Fruit fly (Drosophila melanogaster) whole organism, embryonic: ENCODE data around the gene CG33772.

ENCODE experiments used
- Awh ChIP-seq: fragments of 200-800 bp; sonication (Bioruptor generic); IDR thresholded peaks from 2 replicates; pipeline ENCODE4, ENCODE4 v1.3.6; 2022; ENCODE audit warnings: missing biosample characterization, missing genetic modification characterization
- BEAF-32 ChIP-seq: fragments of 200-800 bp; sonication (Bioruptor generic); optimal IDR thresholded peaks from 3 replicates; lab custom pipeline; 2017; ENCODE audit warnings: missing biosample characterization, missing genetic modification characterization, mild to moderate bottlenecking, moderate library complexity, missing genetic modification reagents
- Bgb ChIP-seq: fragments of 200-800 bp; sonication (Bioruptor generic); IDR thresholded peaks from 2 replicates; pipeline ENCODE4 v1.3.6; 2022; ENCODE audit warnings: missing biosample characterization, missing genetic modification characterization; ENCODE audit not compliant: partially characterized antibody
- Bteb2 ChIP-seq: fragments of 200-800 bp; sonication (Bioruptor generic); optimal IDR thresholded peaks from 2 replicates; lab custom pipeline; 2016; ENCODE audit warnings: missing biosample characterization, missing genetic modification characterization
- CG1024 ChIP-seq: fragments of 200-800 bp; sonication (Bioruptor generic); IDR thresholded peaks from 2 replicates; pipeline ENCODE4 v1.3.6; 2022; ENCODE audit warnings: missing biosample characterization, missing genetic modification characterization
- CG12104 ChIP-seq: fragments of 200-800 bp; sonication (Bioruptor generic); optimal IDR thresholded peaks from 3 replicates; lab custom pipeline; 2016; ENCODE audit warnings: missing biosample characterization, missing genetic modification characterization
- CG16863 ChIP-seq: fragments of 200-800 bp; sonication (Bioruptor generic); optimal IDR thresholded peaks from 3 replicates; lab custom pipeline; 2016; ENCODE audit warnings: missing biosample characterization, missing genetic modification characterization
- CG17328 ChIP-seq: fragments of 200-800 bp; sonication (Bioruptor generic); IDR thresholded peaks from 2 replicates; pipeline ENCODE4 v1.3.6; 2022; ENCODE audit warnings: missing biosample characterization, missing genetic modification characterization
- CG1832 ChIP-seq: fragments of 200-800 bp; sonication (Bioruptor generic); optimal IDR thresholded peaks from 2 replicates; lab custom pipeline; 2017; ENCODE audit warnings: missing biosample characterization, mild to moderate bottlenecking, missing genetic modification characterization, inconsistent platforms
- CG2129 ChIP-seq: fragments of 200-800 bp; sonication (Bioruptor generic); IDR thresholded peaks from 2 replicates; pipeline ENCODE4 v1.3.6; 2022; ENCODE audit warnings: missing biosample characterization, missing genetic modification characterization; ENCODE audit not compliant: partially characterized antibody
- CG32767 ChIP-seq: fragments of 200-800 bp; sonication (Bioruptor generic); IDR thresholded peaks from 2 replicates; pipeline ENCODE4 v1.3.6; 2022; ENCODE audit warnings: missing biosample characterization, missing genetic modification characterization
- CG34224 ChIP-seq: fragments of 200-800 bp; sonication (Bioruptor generic); IDR thresholded peaks from 3 replicates; pipeline ENCODE4 v1.3.6; 2022; ENCODE audit warnings: missing biosample characterization, missing genetic modification characterization; ENCODE audit not compliant: partially characterized antibody
- CG34376 ChIP-seq: fragments of 200-800 bp; sonication (Bioruptor generic); optimal IDR thresholded peaks from 2 replicates; lab custom pipeline; 2018; ENCODE audit warnings: missing biosample characterization, mild to moderate bottlenecking, missing genetic modification characterization
- CG6689 ChIP-seq: fragments of 200-800 bp; sonication (Bioruptor generic); IDR thresholded peaks from 2 replicates; pipeline ENCODE4 v1.3.6; 2022; ENCODE audit warnings: missing biosample characterization, missing genetic modification characterization
- CG6765 ChIP-seq: fragments of 200-800 bp; sonication (Bioruptor generic); optimal IDR thresholded peaks from 3 replicates; lab custom pipeline; 2017; ENCODE audit warnings: missing biosample characterization, mild to moderate bottlenecking, missing genetic modification characterization
- CG6813 ChIP-seq: fragments of 200-800 bp; sonication (Bioruptor generic); optimal IDR thresholded peaks from 2 replicates; lab custom pipeline; 2017; ENCODE audit warnings: missing biosample characterization, missing genetic modification characterization, mild to moderate bottlenecking, moderate library complexity, missing genetic modification reagents
- CG7839 ChIP-seq: fragments of 200-800 bp; sonication (Bioruptor generic); optimal IDR thresholded peaks from 3 replicates; lab custom pipeline; 2018; ENCODE audit warnings: missing biosample characterization, mild to moderate bottlenecking, missing genetic modification characterization, moderate library complexity
- CG8388 ChIP-seq: fragments of 200-800 bp; sonication (Bioruptor generic); optimal IDR thresholded peaks from 2 replicates; lab custom pipeline; 2019; ENCODE audit warnings: missing biosample characterization, mild to moderate bottlenecking, missing genetic modification characterization, moderate library complexity
- CTCF ChIP-seq: fragments of 200-800 bp; sonication (Bioruptor generic); optimal IDR thresholded peaks from 2 replicates; lab custom pipeline; 2017; ENCODE audit warnings: missing biosample characterization, mild to moderate bottlenecking, missing genetic modification characterization, moderate library complexity
- Dad ChIP-seq: fragments of 200-800 bp; sonication (Bioruptor generic); optimal IDR thresholded peaks from 3 replicates; lab custom pipeline; 2016; ENCODE audit warnings: missing biosample characterization, missing genetic modification characterization
- Dip3 ChIP-seq: fragments of 200-800 bp; sonication (Bioruptor generic); optimal IDR thresholded peaks from 3 replicates; lab custom pipeline; 2016; ENCODE audit warnings: missing biosample characterization, missing genetic modification characterization
- Dref ChIP-seq: fragments of 200-800 bp; sonication (Bioruptor generic); IDR thresholded peaks from 2 replicates; pipeline ENCODE4 v1.3.6; 2022; ENCODE audit warnings: missing biosample characterization, missing genetic modification characterization
- GATAe ChIP-seq: fragments of 200-800 bp; sonication (Bioruptor generic); conservative IDR thresholded peaks from 2 replicates; pipeline ENCODE4 v1.3.6; 2022; ENCODE audit warnings: missing biosample characterization, missing genetic modification characterization
- Hand ChIP-seq: fragments of 200-800 bp; sonication (Bioruptor generic); optimal IDR thresholded peaks from 2 replicates; lab custom pipeline; 2017; ENCODE audit warnings: mild to moderate bottlenecking, missing biosample characterization, missing genetic modification reagents, missing genetic modification characterization
- HmgZ ChIP-seq: fragments of 200-800 bp; sonication (Bioruptor generic); optimal IDR thresholded peaks from 2 replicates; lab custom pipeline; 2018; ENCODE audit warnings: missing biosample characterization, mild to moderate bottlenecking, missing genetic modification characterization
- Hmr ChIP-seq: fragments of 200-800 bp; sonication (Bioruptor generic); optimal IDR thresholded peaks from 3 replicates; lab custom pipeline; 2017; ENCODE audit warnings: mild to moderate bottlenecking, missing biosample characterization, missing genetic modification reagents, missing genetic modification characterization
- MTF-1 ChIP-seq: fragments of 200-800 bp; sonication (Bioruptor generic); optimal IDR thresholded peaks from 2 replicates; lab custom pipeline; 2018; ENCODE audit warnings: missing biosample characterization, mild to moderate bottlenecking, missing genetic modification characterization, borderline replicate concordance
- Med ChIP-seq: fragments of 200-800 bp; sonication (Bioruptor generic); peaks from one replicate; lab custom pipeline; 2016; ENCODE audit warnings: missing biosample characterization, missing genetic modification characterization, mild to moderate bottlenecking, inconsistent platforms, moderate library complexity
- Mes4 ChIP-seq: fragments of 200-800 bp; sonication (Bioruptor generic); optimal IDR thresholded peaks from 2 replicates; lab custom pipeline; 2016; ENCODE audit warnings: missing biosample characterization, missing genetic modification characterization
- Mrtf ChIP-seq: fragments of 200-800 bp; sonication (Bioruptor generic); IDR thresholded peaks from 3 replicates; pipeline ENCODE4 v1.3.6; 2022; ENCODE audit warnings: missing biosample characterization, missing genetic modification characterization
- NC2β ChIP-seq: fragments of 200-800 bp; sonication (Bioruptor generic); optimal IDR thresholded peaks from 2 replicates; lab custom pipeline; 2016; ENCODE audit warnings: missing biosample characterization, missing genetic modification characterization
- Sry-β ChIP-seq: fragments of 200-800 bp; sonication (Bioruptor generic); optimal IDR thresholded peaks from 2 replicates; lab custom pipeline; 2018; ENCODE audit warnings: missing biosample characterization, mild to moderate bottlenecking, missing genetic modification characterization, moderate library complexity
- Vsx1 ChIP-seq: fragments of 200-800 bp; sonication (Bioruptor generic); optimal IDR thresholded peaks from 2 replicates; lab custom pipeline; 2017; ENCODE audit warnings: missing biosample characterization, mild to moderate bottlenecking, missing genetic modification characterization, missing genetic modification reagents
- crc ChIP-seq: fragments of 200-800 bp; sonication (Bioruptor generic); optimal IDR thresholded peaks from 2 replicates; lab custom pipeline; 2016; ENCODE audit warnings: missing biosample characterization, missing genetic modification characterization
- croc ChIP-seq: fragments of 200-800 bp; sonication (Bioruptor generic); conservative IDR thresholded peaks from 3 replicates; pipeline ENCODE4 v1.3.6; 2022; ENCODE audit warnings: missing biosample characterization, missing genetic modification characterization
- dan ChIP-seq: fragments of 200-800 bp; sonication (Bioruptor generic); IDR thresholded peaks from 2 replicates; pipeline ENCODE4 v1.3.6; 2022; ENCODE audit warnings: missing biosample characterization, missing genetic modification characterization
- dmrt11E ChIP-seq: fragments of 200-800 bp; sonication (Bioruptor generic); optimal IDR thresholded peaks from 3 replicates; lab custom pipeline; 2018; ENCODE audit warnings: missing biosample characterization, mild to moderate bottlenecking, missing genetic modification characterization, moderate library complexity
- dpn ChIP-seq, 2 experiments: fragments of 200-800 bp; sonication (Bioruptor generic); optimal IDR thresholded peaks; 3 replicates each; lab custom pipeline; 2016; ENCODE audit warnings: missing biosample characterization in 2 of 2, missing genetic modification characterization in 2 of 2
- exex ChIP-seq: fragments of 200-800 bp; sonication (Bioruptor generic); optimal IDR thresholded peaks from 4 replicates; lab custom pipeline; 2018; ENCODE audit warnings: missing biosample characterization, mild to moderate bottlenecking, missing genetic modification characterization, moderate library complexity
- gcm ChIP-seq: fragments of 200-800 bp; sonication (Bioruptor generic); optimal IDR thresholded peaks from 2 replicates; lab custom pipeline; 2019; ENCODE audit warnings: missing biosample characterization, mild to moderate bottlenecking, missing genetic modification characterization, moderate library complexity
- gfzf ChIP-seq: fragments of 200-800 bp; sonication (Bioruptor generic); optimal IDR thresholded peaks from 2 replicates; lab custom pipeline; 2016; ENCODE audit warnings: missing biosample characterization, mild to moderate bottlenecking, missing genetic modification characterization, moderate library complexity
- grn ChIP-seq: fragments of 200-800 bp; sonication (Bioruptor generic); optimal IDR thresholded peaks from 3 replicates; lab custom pipeline; 2017; ENCODE audit warnings: missing biosample characterization, missing genetic modification characterization
- h ChIP-seq: fragments of >200 bp; optimal IDR thresholded peaks from 2 replicates; lab custom pipeline; 2017
- lola ChIP-seq, 3 experiments: fragments of >200 bp in 2 of 3; fragments of 200-800 bp in 1 of 3; sonication (Bioruptor generic) in 1 of 3; optimal IDR thresholded peaks; 2 replicates each; lab custom pipeline; 2017 to 2019; ENCODE audit warnings: missing biosample characterization in 3 of 3, missing genetic modification characterization in 3 of 3, mild to moderate bottlenecking in 1 of 3, moderate library complexity in 1 of 3
- psq ChIP-seq: fragments of 200-800 bp; sonication (Bioruptor generic); optimal IDR thresholded peaks from 2 replicates; lab custom pipeline; 2017; ENCODE audit warnings: missing biosample characterization, missing genetic modification characterization
- run ChIP-seq: fragments of 200-800 bp; sonication (Bioruptor generic); optimal IDR thresholded peaks from 3 replicates; lab custom pipeline; 2018; ENCODE audit warnings: missing biosample characterization, mild to moderate bottlenecking, missing genetic modification characterization
- schlank ChIP-seq: fragments of 200-800 bp; sonication (Bioruptor generic); optimal IDR thresholded peaks from 2 replicates; lab custom pipeline; 2018; ENCODE audit warnings: missing biosample characterization, mild to moderate bottlenecking, missing genetic modification characterization
- shn ChIP-seq: fragments of 200-800 bp; sonication (Bioruptor generic); optimal IDR thresholded peaks from 3 replicates; lab custom pipeline; 2016; ENCODE audit warnings: missing biosample characterization, missing genetic modification characterization
- tna ChIP-seq: fragments of 200-800 bp; sonication (Bioruptor generic); IDR thresholded peaks from 2 replicates; pipeline ENCODE4 v1.3.6; 2022; ENCODE audit warnings: missing biosample characterization, missing genetic modification characterization; ENCODE audit not compliant: partially characterized antibody
- vfl ChIP-seq: fragments of 200-800 bp; sonication (Bioruptor generic); optimal IDR thresholded peaks from 2 replicates; lab custom pipeline; 2016; ENCODE audit warnings: missing biosample characterization, missing genetic modification characterization
- zfh2 ChIP-seq: fragments of 200-800 bp; sonication (Bioruptor generic); optimal IDR thresholded peaks from 2 replicates; lab custom pipeline; 2016; ENCODE audit warnings: missing biosample characterization, missing genetic modification characterization

CG33772 gene

dm6 chr3L:22671699-22672276 is 19.5 kb upstream of the CG33772 start (continued):
- no peak for TF ChIP-seq zfh2 (GFP tag; lab: Kevin White, UChicago)
- TF ChIP-seq Vsx1 (GFP tag; lab: Kevin White, UChicago) = peak; percentile 4
- TF ChIP-seq Bteb2 = no peak
- TF ChIP-seq Awh (GFP tag; lab: Robert Waterston, UW) = no peak
- no peak for TF ChIP-seq Dip3 (GFP tag; lab: Kevin White, UChicago)
- TF ChIP-seq psq (GFP tag; lab: Kevin White, UChicago) = no peak
- TF ChIP-seq schlank (tag; lab: Kevin White, UChicago) = no peak
- TF ChIP-seq CG1832 (GFP tag; lab: Kevin White, UChicago) = no peak
- TF ChIP-seq croc = no peak
- no peak for TF ChIP-seq CG17328 (GFP tag; lab: Robert Waterston, UW)
- no peak for TF ChIP-seq vfl (GFP tag; lab: Kevin White, UChicago)
- peak; percentile 25; the same call in 1 of the 2 replicates for TF ChIP-seq GATAe
- no peak for TF ChIP-seq Hand (GFP tag; lab: Kevin White, UChicago)
- TF ChIP-seq CG7839 = no peak
- no peak for TF ChIP-seq crc (GFP tag; lab: Kevin White, UChicago)
- no peak for TF ChIP-seq MTF-1 (GFP tag; lab: Kevin White, UChicago)
- TF ChIP-seq run (tag; lab: Kevin White, UChicago) = no peak
- TF ChIP-seq Mrtf = no peak
- no peak for TF ChIP-seq h (lab: Kevin White, UChicago)
- no peak for TF ChIP-seq Dad (GFP tag; lab: Kevin White, UChicago)
- no peak for TF ChIP-seq Mes4
- TF ChIP-seq grn (GFP tag; lab: Kevin White, UChicago) = peak; percentile 96
- TF ChIP-seq Hmr (GFP tag; lab: Kevin White, UChicago) = no peak
- TF ChIP-seq shn (GFP tag; lab: Kevin White, UChicago) = no peak
- TF ChIP-seq CTCF (GFP tag; lab: Kevin White, UChicago) = peak; percentile 84
- TF ChIP-seq Med (GFP tag; lab: Kevin White, UChicago) = peak; percentile 36
- TF ChIP-seq Dref (GFP tag; lab: Robert Waterston, UW) = no peak
- TF ChIP-seq BEAF-32 (GFP tag; lab: Kevin White, UChicago) = no peak
- TF ChIP-seq CG2129 (GFP tag; lab: Robert Waterston, UW) = no peak
- TF ChIP-seq tna (GFP tag; lab: Robert Waterston, UW) = no peak
- TF ChIP-seq Bgb = no peak
- no peak for TF ChIP-seq gfzf
- TF ChIP-seq CG8388 = no peak
- TF ChIP-seq dan = no peak
- no peak for TF ChIP-seq gcm (GFP tag; lab: Kevin White, UChicago)
- TF ChIP-seq CG34224 (GFP tag; lab: Robert Waterston, UW) = no peak
- no peak for TF ChIP-seq CG6765 (GFP tag; lab: Kevin White, UChicago)
- no peak for TF ChIP-seq dpn (GFP tag; optimal IDR thresholded peaks at IDR 0.05; lab: Kevin White, UChicago)
- no peak for TF ChIP-seq CG1024
- no peak for TF ChIP-seq NC2β
- TF ChIP-seq Sry-β = no peak
- TF ChIP-seq CG16863 (GFP tag; lab: Kevin White, UChicago) = no peak
- TF ChIP-seq CG12104 (GFP tag; lab: Kevin White, UChicago) = no peak
- TF ChIP-seq CG32767 (GFP tag; lab: Robert Waterston, UW) = no peak
- TF ChIP-seq exex (tag; lab: Kevin White, UChicago) = peak; percentile 89
- no peak for TF ChIP-seq dmrt11E
- TF ChIP-seq CG34376 (GFP tag; lab: Kevin White, UChicago) = peak; percentile 55
- peak; percentile 30 for TF ChIP-seq HmgZ (tag; lab: Kevin White, UChicago)
- no peak for TF ChIP-seq CG6813 (GFP tag; lab: Kevin White, UChicago)
- TF ChIP-seq CG6689 (GFP tag; lab: Robert Waterston, UW) = no peak
- TF ChIP-seq lola (GFP tag; optimal IDR thresholded peaks at IDR 0.05; lab: Kevin White, UChicago) = no peak
